Fruit fly (Drosophila melanogaster): ENCODE results near the gene CG18223.
A peak's percentile ranks its signal among the peaks of the same experiment; 100 is the strongest.

CG18223 gene

dm6 chr3L:18896297-18896863 is 23.7 kb downstream of the CG18223 start:
- no peak for TF ChIP-seq kay (GFP tag; ENCODE audit: borderline replicate concordance)
- TF ChIP-seq CG1620 (GFP tag; optimal IDR thresholded peaks at IDR 0.05), result no peak
- no peak for TF ChIP-seq Crg-1 (GFP tag; optimal IDR thresholded peaks at IDR 0.05)
- TF ChIP-seq CG7101 (tag; optimal IDR thresholded peaks at IDR 0.05), result no peak
- TF ChIP-seq CG33017 (tag; optimal IDR thresholded peaks at IDR 0.05), result no peak
- no peak for TF ChIP-seq CG7045 (GFP tag; optimal IDR thresholded peaks at IDR 0.05)
- peak; percentile 4 for TF ChIP-seq CG12768 (GFP tag; optimal IDR thresholded peaks at IDR 0.05)
- TF ChIP-seq CG11617 (GFP tag; optimal IDR thresholded peaks at IDR 0.05), result no peak
- peak; percentile 28 for TF ChIP-seq cic (GFP tag; optimal IDR thresholded peaks at IDR 0.05)
- no peak for TF ChIP-seq Mnt (GFP tag; optimal IDR thresholded peaks at IDR 0.05)
- peak; percentile 92 for TF ChIP-seq pad (GFP tag; optimal IDR thresholded peaks at IDR 0.05)

- TF ChIP-seq pad (GFP tag; optimal IDR thresholded peaks at IDR 0.05), result peak; percentile 26
- TF ChIP-seq Hr96 (GFP tag; optimal IDR thresholded peaks at IDR 0.05), result no peak
- no peak for TF ChIP-seq CG14711 (tag; optimal IDR thresholded peaks at IDR 0.05)
- TF ChIP-seq cic (GFP tag; optimal IDR thresholded peaks at IDR 0.05), result peak; percentile 14
These were observed 25.0 kb downstream of the CG18223 start for dm6 chr3L:18895079-18895478.

dm6 chr3L:18891986-18892385 is 28.1 kb downstream of the CG18223 start, which contains the start of gene NijB:
NijB (plus strand) TSS chr3L:18892383.
- TF ChIP-seq cic (GFP tag; optimal IDR thresholded peaks at IDR 0.05) (no peak), CG14711 (tag; optimal IDR thresholded peaks at IDR 0.05) (no peak), CG11617 (GFP tag; optimal IDR thresholded peaks at IDR 0.05) (no peak)

- TF ChIP-seq Crg-1 (GFP tag; optimal IDR thresholded peaks at IDR 0.05) (peak; percentile 76), ovo (GFP tag; optimal IDR thresholded peaks at IDR 0.05) (peak; percentile 82), cic (GFP tag; optimal IDR thresholded peaks at IDR 0.05) (peak; percentile 93), CG33017 (tag; optimal IDR thresholded peaks at IDR 0.05) (peak; percentile 94), tj (GFP tag; optimal IDR thresholded peaks at IDR 0.05) (peak; percentile 90), CG7101 (tag; optimal IDR thresholded peaks at IDR 0.05) (peak; percentile 91), pad (GFP tag; optimal IDR thresholded peaks at IDR 0.05) (peak; percentile 89), CG1620 (GFP tag; optimal IDR thresholded peaks at IDR 0.05) (peak; percentile 83), CG11617 (GFP tag; optimal IDR thresholded peaks at IDR 0.05) (peak; percentile 98), toe (GFP tag; optimal IDR thresholded peaks at IDR 0.05) (peak; percentile 91), cnc (optimal IDR thresholded peaks at IDR 0.05) (no peak), CG5204 (GFP tag; optimal IDR thresholded peaks at IDR 0.05) (peak; percentile 93), CG7045 (GFP tag; optimal IDR thresholded peaks at IDR 0.05) (peak; percentile 97), CG14711 (tag; optimal IDR thresholded peaks at IDR 0.05) (peak; percentile 87), Mnt (GFP tag; optimal IDR thresholded peaks at IDR 0.05) (peak; percentile 84), Hr96 (GFP tag; optimal IDR thresholded peaks at IDR 0.05) (peak; percentile 80), Clk (GFP tag; optimal IDR thresholded peaks at IDR 0.05) (peak; percentile 84), bab1 (GFP tag; optimal IDR thresholded peaks at IDR 0.05) (peak; percentile 93), CG12768 (GFP tag; optimal IDR thresholded peaks at IDR 0.05) (peak; percentile 94), kay (GFP tag; ENCODE audit: borderline replicate concordance) (peak; percentile 90)
These were observed 29.6 kb downstream of the CG18223 start, which contains the start of gene CG3961 for dm6 chr3L:18890283-18891175. CG3961 (minus strand) TSS chr3L:18890483.

- no peak for TF ChIP-seq CG7101 (tag; optimal IDR thresholded peaks at IDR 0.05)
- peak; percentile 50 for TF ChIP-seq tj (GFP tag; optimal IDR thresholded peaks at IDR 0.05)
- no peak for TF ChIP-seq Clk (GFP tag; optimal IDR thresholded peaks at IDR 0.05)
- peak; percentile 51 for TF ChIP-seq cic (GFP tag; optimal IDR thresholded peaks at IDR 0.05)
- no peak for TF ChIP-seq bab1 (GFP tag; optimal IDR thresholded peaks at IDR 0.05)
- TF ChIP-seq CG12768 (GFP tag; optimal IDR thresholded peaks at IDR 0.05), result peak; percentile 50
- TF ChIP-seq kay (GFP tag; ENCODE audit: borderline replicate concordance), result no peak
- TF ChIP-seq Hr96 (GFP tag; optimal IDR thresholded peaks at IDR 0.05), result no peak
- no peak for TF ChIP-seq toe (GFP tag; optimal IDR thresholded peaks at IDR 0.05)
- no peak for TF ChIP-seq CG1620 (GFP tag; optimal IDR thresholded peaks at IDR 0.05)
- TF ChIP-seq Crg-1 (GFP tag; optimal IDR thresholded peaks at IDR 0.05), result no peak
- no peak for TF ChIP-seq CG11617 (GFP tag; optimal IDR thresholded peaks at IDR 0.05)
- TF ChIP-seq cnc (optimal IDR thresholded peaks at IDR 0.05), result no peak
- no peak for TF ChIP-seq CG7045 (GFP tag; optimal IDR thresholded peaks at IDR 0.05)
- no peak for TF ChIP-seq ovo (GFP tag; optimal IDR thresholded peaks at IDR 0.05)
- no peak for TF ChIP-seq pad (GFP tag; optimal IDR thresholded peaks at IDR 0.05)
- no peak for TF ChIP-seq CG5204 (GFP tag; optimal IDR thresholded peaks at IDR 0.05)
- TF ChIP-seq CG14711 (tag; optimal IDR thresholded peaks at IDR 0.05), result no peak
- TF ChIP-seq Mnt (GFP tag; optimal IDR thresholded peaks at IDR 0.05), result no peak
- TF ChIP-seq CG33017 (tag; optimal IDR thresholded peaks at IDR 0.05), result no peak
These were observed 30.8 kb downstream of the CG18223 start for dm6 chr3L:18889222-18889866.

dm6 chr3L:18881613-18882012 is 38.5 kb downstream of the CG18223 start:
- TF ChIP-seq tj (GFP tag; optimal IDR thresholded peaks at IDR 0.05) (no peak), kay (GFP tag; ENCODE audit: borderline replicate concordance) (no peak), pad (GFP tag; optimal IDR thresholded peaks at IDR 0.05) (no peak)

Data from whole organism, adult.